Fruit fly (Drosophila melanogaster) whole organism, embryonic: ENCODE measurements around the gene BRWD3.

Experiments used
- Abd-B ChIP-seq: fragments of 200-800 bp; sonication (Bioruptor generic); optimal IDR thresholded peaks from 2 replicates; lab custom pipeline; 2018; ENCODE audit warnings: missing biosample characterization, mild to moderate bottlenecking, missing genetic modification characterization, moderate library complexity
- Bdp1 ChIP-seq: fragments of 200-800 bp; sonication (Bioruptor generic); optimal IDR thresholded peaks from 3 replicates; lab custom pipeline; 2016; ENCODE audit warnings: missing biosample characterization, missing genetic modification characterization
- Blimp-1 ChIP-seq: fragments of 200-800 bp; sonication (Bioruptor generic); optimal IDR thresholded peaks from 3 replicates; lab custom pipeline; 2018; ENCODE audit warnings: missing biosample characterization, missing genetic modification characterization, mild to moderate bottlenecking, moderate library complexity, missing genetic modification reagents
- Bteb2 ChIP-seq: fragments of 200-800 bp; sonication (Bioruptor generic); optimal IDR thresholded peaks from 2 replicates; lab custom pipeline; 2016; ENCODE audit warnings: missing biosample characterization, missing genetic modification characterization
- CG10147 ChIP-seq: fragments of 200-800 bp; sonication (Bioruptor generic); optimal IDR thresholded peaks from 2 replicates; lab custom pipeline; 2019; ENCODE audit warnings: missing biosample characterization, mild to moderate bottlenecking, missing genetic modification characterization, moderate library complexity
- CG10959 ChIP-seq: fragments of 200-800 bp; sonication (Bioruptor generic); IDR thresholded peaks from 2 replicates; pipeline ENCODE4 v1.3.6; 2022; ENCODE audit warnings: missing biosample characterization, missing genetic modification characterization
- CG11560 ChIP-seq: fragments of 200-800 bp; sonication (Bioruptor generic); IDR thresholded peaks from 3 replicates; pipeline ENCODE4 v1.3.6; 2022; ENCODE audit warnings: missing biosample characterization, missing genetic modification characterization
- CG13296 ChIP-seq: fragments of 200-800 bp; sonication (Bioruptor generic); optimal IDR thresholded peaks from 3 replicates; lab custom pipeline; 2018; ENCODE audit warnings: missing biosample characterization, mild to moderate bottlenecking, missing genetic modification characterization
- CG13894 ChIP-seq: fragments of 200-800 bp; sonication (Bioruptor generic); optimal IDR thresholded peaks from 3 replicates; lab custom pipeline; 2018; ENCODE audit warnings: missing biosample characterization, mild to moderate bottlenecking, missing genetic modification characterization, moderate library complexity
- CG14441 ChIP-seq: fragments of 200-800 bp; sonication (Bioruptor generic); IDR thresholded peaks from 2 replicates; pipeline ENCODE4 v1.3.6; 2022; ENCODE audit warnings: missing biosample characterization, missing genetic modification characterization
- CG15011 ChIP-seq: fragments of 200-800 bp; sonication (Bioruptor generic); optimal IDR thresholded peaks from 3 replicates; lab custom pipeline; 2018; ENCODE audit warnings: missing biosample characterization, mild to moderate bottlenecking, missing genetic modification characterization
- CG1602 ChIP-seq: fragments of 200-800 bp; sonication (Bioruptor generic); optimal IDR thresholded peaks from 3 replicates; lab custom pipeline; 2016; ENCODE audit warnings: missing biosample characterization, missing genetic modification characterization
- CG16863 ChIP-seq: fragments of 200-800 bp; sonication (Bioruptor generic); optimal IDR thresholded peaks from 3 replicates; lab custom pipeline; 2016; ENCODE audit warnings: missing biosample characterization, missing genetic modification characterization
- CG17802 ChIP-seq: fragments of 200-800 bp; sonication (Bioruptor generic); optimal IDR thresholded peaks from 2 replicates; lab custom pipeline; 2018; ENCODE audit warnings: missing biosample characterization, mild to moderate bottlenecking, missing genetic modification characterization, moderate library complexity
- CG18476 ChIP-seq: fragments of 200-800 bp; sonication (Bioruptor generic); optimal IDR thresholded peaks from 2 replicates; lab custom pipeline; 2016; ENCODE audit warnings: missing biosample characterization, mild to moderate bottlenecking, missing genetic modification characterization
- CG31224 ChIP-seq: fragments of 200-800 bp; sonication (Bioruptor generic); IDR thresholded peaks from 2 replicates; pipeline ENCODE4 v1.3.6; 2022; ENCODE audit warnings: missing biosample characterization, missing genetic modification characterization
- CG3281 ChIP-seq: fragments of 200-800 bp; sonication (Bioruptor generic); optimal IDR thresholded peaks from 3 replicates; lab custom pipeline; 2017; ENCODE audit warnings: missing biosample characterization, mild to moderate bottlenecking, missing genetic modification characterization
- CG34422 ChIP-seq: fragments of 200-800 bp; sonication (Bioruptor generic); IDR thresholded peaks from 3 replicates; pipeline ENCODE4 v1.3.6; 2022; ENCODE audit warnings: missing biosample characterization, missing genetic modification characterization
- CG3847 ChIP-seq: fragments of 200-800 bp; sonication (Bioruptor generic); IDR thresholded peaks from 2 replicates; pipeline ENCODE4 v1.3.6; 2022; ENCODE audit warnings: missing biosample characterization, missing genetic modification characterization
- CG43689 ChIP-seq: fragments of 200-800 bp; sonication (Bioruptor generic); IDR thresholded peaks from 2 replicates; pipeline ENCODE4 v1.3.6; 2022; ENCODE audit warnings: missing biosample characterization, missing genetic modification characterization
- CG4617 ChIP-seq: fragments of 200-800 bp; sonication (Bioruptor generic); optimal IDR thresholded peaks from 3 replicates; lab custom pipeline; 2016; ENCODE audit warnings: missing biosample characterization, missing genetic modification characterization, borderline replicate concordance
- CG6654 ChIP-seq: fragments of 200-800 bp; sonication (Bioruptor generic); optimal IDR thresholded peaks from 2 replicates; lab custom pipeline; 2017; ENCODE audit warnings: missing biosample characterization, mild to moderate bottlenecking, missing genetic modification characterization
- CG6689 ChIP-seq: fragments of 200-800 bp; sonication (Bioruptor generic); IDR thresholded peaks from 2 replicates; pipeline ENCODE4 v1.3.6; 2022; ENCODE audit warnings: missing biosample characterization, missing genetic modification characterization
- CG7357 ChIP-seq: fragments of 200-800 bp; sonication (Bioruptor generic); IDR thresholded peaks from 3 replicates; pipeline ENCODE4 v1.3.6; 2022; ENCODE audit warnings: missing biosample characterization, missing genetic modification characterization
- CG7928 ChIP-seq: fragments of 200-800 bp; sonication (Bioruptor generic); optimal IDR thresholded peaks from 2 replicates; lab custom pipeline; 2017; ENCODE audit warnings: missing biosample characterization, mild to moderate bottlenecking, missing genetic modification characterization
- CHES-1-like ChIP-seq: fragments of 200-800 bp; sonication (Bioruptor generic); optimal IDR thresholded peaks from 2 replicates; lab custom pipeline; 2016; ENCODE audit warnings: missing biosample characterization, missing genetic modification characterization
- D19B ChIP-seq: fragments of 200-800 bp; sonication (Bioruptor generic); optimal IDR thresholded peaks from 2 replicates; lab custom pipeline; 2017; ENCODE audit warnings: missing biosample characterization, mild to moderate bottlenecking, missing genetic modification characterization
- Dbx ChIP-seq: fragments of 200-800 bp; sonication (Bioruptor generic); IDR thresholded peaks from 3 replicates; pipeline ENCODE4 v1.3.6; 2022; ENCODE audit warnings: missing biosample characterization, missing genetic modification characterization
- Dip2 ChIP-seq: fragments of 200-800 bp; sonication (Bioruptor generic); IDR thresholded peaks from 2 replicates; pipeline ENCODE4 v1.3.6; 2022; ENCODE audit warnings: missing biosample characterization, missing genetic modification characterization
- Ets97D ChIP-seq: fragments of 200-800 bp; sonication (Bioruptor generic); optimal IDR thresholded peaks from 3 replicates; lab custom pipeline; 2016; ENCODE audit warnings: missing biosample characterization, missing genetic modification characterization
- Lpt ChIP-seq: fragments of >200 bp; optimal IDR thresholded peaks from 2 replicates; lab custom pipeline; 2018; ENCODE audit warnings: missing biosample characterization, missing genetic modification characterization
- Mad ChIP-seq: fragments of 200-800 bp; sonication (Bioruptor generic); optimal IDR thresholded peaks from 2 replicates; lab custom pipeline; 2016; ENCODE audit warnings: missing biosample characterization, missing genetic modification characterization
- Nf-YC ChIP-seq: fragments of 200-800 bp; optimal IDR thresholded peaks from 3 replicates; lab custom pipeline; 2019; ENCODE audit warnings: missing biosample characterization, mild to moderate bottlenecking, missing genetic modification characterization, moderate library complexity
- Sry-β ChIP-seq: fragments of 200-800 bp; sonication (Bioruptor generic); optimal IDR thresholded peaks from 2 replicates; lab custom pipeline; 2018; ENCODE audit warnings: missing biosample characterization, mild to moderate bottlenecking, missing genetic modification characterization, moderate library complexity
- Stat92E ChIP-seq, 3 experiments: fragments of >200 bp in 2 of 3; fragments of 200-800 bp in 1 of 3; sonication (Bioruptor generic) in 1 of 3; optimal IDR thresholded peaks; 2 replicates each; lab custom pipeline; 2017 to 2019; ENCODE audit warnings: missing biosample characterization in 3 of 3, missing genetic modification characterization in 3 of 3, mild to moderate bottlenecking in 1 of 3, moderate library complexity in 1 of 3
- Xrp1 ChIP-seq: fragments of 200-800 bp; sonication (Bioruptor generic); IDR thresholded peaks from 2 replicates; pipeline ENCODE4 v1.3.6; 2022; ENCODE audit warnings: missing biosample characterization, missing genetic modification characterization
- ato ChIP-seq: fragments of 200-800 bp; sonication (Bioruptor generic); IDR thresholded peaks from 2 replicates; pipeline ENCODE4 v1.3.6; 2022; ENCODE audit warnings: missing biosample characterization, missing genetic modification characterization; ENCODE audit not compliant: partially characterized antibody
- az2 ChIP-seq: fragments of 200-800 bp; sonication (Bioruptor generic); optimal IDR thresholded peaks from 3 replicates; lab custom pipeline; 2016; ENCODE audit warnings: missing biosample characterization, missing genetic modification characterization
- cad ChIP-seq: fragments of >200 bp; optimal IDR thresholded peaks from 2 replicates; lab custom pipeline; 2017; ENCODE audit warnings: missing biosample characterization, missing genetic modification characterization
- cato ChIP-seq: fragments of 200-800 bp; sonication (Bioruptor generic); optimal IDR thresholded peaks from 2 replicates; lab custom pipeline; 2016; ENCODE audit warnings: missing biosample characterization, missing genetic modification characterization, borderline replicate concordance
- crc ChIP-seq: fragments of 200-800 bp; sonication (Bioruptor generic); optimal IDR thresholded peaks from 2 replicates; lab custom pipeline; 2016; ENCODE audit warnings: missing biosample characterization, missing genetic modification characterization
- da ChIP-seq: fragments of 200-800 bp; sonication (Bioruptor generic); optimal IDR thresholded peaks from 2 replicates; lab custom pipeline; 2016; ENCODE audit warnings: missing biosample characterization, missing genetic modification characterization
- disco-r ChIP-seq: fragments of 200-800 bp; sonication (Bioruptor generic); optimal IDR thresholded peaks from 2 replicates; lab custom pipeline; 2016; ENCODE audit warnings: missing biosample characterization, missing genetic modification characterization
- dpn ChIP-seq, 2 experiments: fragments of 200-800 bp; sonication (Bioruptor generic); optimal IDR thresholded peaks; 3 replicates each; lab custom pipeline; 2016; ENCODE audit warnings: missing biosample characterization in 2 of 2, missing genetic modification characterization in 2 of 2
- exex ChIP-seq: fragments of 200-800 bp; sonication (Bioruptor generic); optimal IDR thresholded peaks from 4 replicates; lab custom pipeline; 2018; ENCODE audit warnings: missing biosample characterization, mild to moderate bottlenecking, missing genetic modification characterization, moderate library complexity
- grn ChIP-seq: fragments of 200-800 bp; sonication (Bioruptor generic); optimal IDR thresholded peaks from 3 replicates; lab custom pipeline; 2017; ENCODE audit warnings: missing biosample characterization, missing genetic modification characterization
- gsb-n ChIP-seq: fragments of 200-800 bp; sonication (Bioruptor generic); optimal IDR thresholded peaks from 3 replicates; lab custom pipeline; 2018; ENCODE audit warnings: missing biosample characterization, mild to moderate bottlenecking, missing genetic modification characterization
- klu ChIP-seq: fragments of 200-800 bp; sonication (Bioruptor generic); IDR thresholded peaks from 2 replicates; pipeline ENCODE4 v1.3.6; 2022; ENCODE audit warnings: missing biosample characterization, missing genetic modification characterization
- sqz ChIP-seq: fragments of 200-800 bp; sonication (Bioruptor generic); optimal IDR thresholded peaks from 3 replicates; lab custom pipeline; 2018; ENCODE audit warnings: missing biosample characterization, mild to moderate bottlenecking, missing genetic modification characterization
- sug ChIP-seq: fragments of 200-800 bp; optimal IDR thresholded peaks from 2 replicates; lab custom pipeline; 2019; ENCODE audit warnings: missing biosample characterization, mild to moderate bottlenecking, missing genetic modification characterization, moderate library complexity
- vfl ChIP-seq: fragments of 200-800 bp; sonication (Bioruptor generic); optimal IDR thresholded peaks from 2 replicates; lab custom pipeline; 2016; ENCODE audit warnings: missing biosample characterization, missing genetic modification characterization

BRWD3 gene

DNA sequence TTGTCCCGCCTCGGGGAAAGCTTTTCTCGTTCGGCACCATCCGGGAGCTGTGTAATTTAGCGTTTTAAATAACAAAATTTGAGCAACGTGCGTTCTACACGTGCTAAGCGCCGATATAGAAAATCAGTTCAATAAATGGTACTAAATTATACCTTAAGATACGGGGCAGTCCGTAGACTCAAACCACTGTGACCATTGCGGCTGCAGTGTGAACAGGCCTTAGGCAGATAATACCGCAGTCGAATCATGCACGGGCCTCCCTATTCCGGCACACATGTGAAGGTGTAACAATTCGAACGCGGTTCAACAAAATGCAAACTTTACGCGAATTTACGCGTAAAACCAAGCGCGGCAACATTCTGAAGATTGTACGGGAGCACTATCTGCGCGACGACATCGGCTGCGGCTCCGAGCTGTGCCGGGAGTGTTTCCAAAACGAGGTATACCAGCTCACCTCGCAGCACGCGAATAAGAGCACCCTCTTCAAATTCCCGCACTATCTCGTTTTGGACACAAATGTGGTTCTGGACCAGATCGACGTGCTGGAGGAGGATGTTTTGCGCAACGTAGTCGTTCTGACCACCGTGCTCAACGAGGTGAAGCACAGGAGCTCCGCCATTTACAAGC lies 14.5 kb downstream of the BRWD3 start, which contains the start of the genes Rrp5 and Dis3 (continued):
- peak; percentile 59; the same call in 1 of the 3 replicates for TF ChIP-seq Dbx (GFP tag; lab: Robert Waterston, UW)
- TF ChIP-seq CG10147 (GFP tag; lab: Kevin White, UChicago), result no peak
- TF ChIP-seq CG14441 (GFP tag; lab: Robert Waterston, UW), result peak; percentile 30; the same call in 1 of the 2 replicates
- TF ChIP-seq cato (GFP tag; lab: Kevin White, UChicago), result no peak
- TF ChIP-seq CG3281 (GFP tag; lab: Kevin White, UChicago), result no peak
- TF ChIP-seq Bteb2 (GFP tag; lab: Kevin White, UChicago), result no peak
- no peak for TF ChIP-seq da (GFP tag; lab: Kevin White, UChicago)
- TF ChIP-seq az2 (GFP tag; lab: Kevin White, UChicago), result no peak
- no peak for TF ChIP-seq exex (tag; lab: Kevin White, UChicago)
- TF ChIP-seq gsb-n (tag; lab: Kevin White, UChicago), result no peak
- TF ChIP-seq sqz (GFP tag; lab: Kevin White, UChicago), result no peak
- TF ChIP-seq CG7928, result no peak
- TF ChIP-seq CG31224 (GFP tag; lab: Robert Waterston, UW), result no peak
- no peak for TF ChIP-seq vfl
- TF ChIP-seq klu (GFP tag; lab: Robert Waterston, UW), result no peak
- TF ChIP-seq Ets97D (GFP tag; lab: Kevin White, UChicago), result peak; percentile 81
- TF ChIP-seq CG7357 (GFP tag; lab: Robert Waterston, UW), result no peak
- peak; percentile 3 for TF ChIP-seq CG1602
- TF ChIP-seq CG3847 (GFP tag; lab: Robert Waterston, UW), result peak; percentile 64; the same call in 1 of the 2 replicates
- TF ChIP-seq Dip2 (GFP tag; lab: Robert Waterston, UW), result no peak
- no peak for TF ChIP-seq Sry-β (GFP tag; lab: Kevin White, UChicago)
- TF ChIP-seq CG13894 (tag; lab: Kevin White, UChicago), result no peak
- no peak for TF ChIP-seq CG43689 (GFP tag; lab: Robert Waterston, UW)
- no peak for TF ChIP-seq cad (GFP tag; lab: Kevin White, UChicago)
- no peak for TF ChIP-seq crc (GFP tag; lab: Kevin White, UChicago)
- TF ChIP-seq grn (GFP tag; lab: Kevin White, UChicago), result no peak
- TF ChIP-seq CG10959 (GFP tag; lab: Robert Waterston, UW), result peak; percentile 18; the same call in 1 of the 2 replicates
- TF ChIP-seq CHES-1-like (GFP tag; lab: Kevin White, UChicago), result peak; percentile 60
- peak; percentile 89 for TF ChIP-seq CG34422 (GFP tag; lab: Robert Waterston, UW)
- no peak for TF ChIP-seq CG6654 (GFP tag; lab: Kevin White, UChicago)
- peak; percentile 28; the same call in 1 of the 2 replicates for TF ChIP-seq Xrp1 (GFP tag; lab: Robert Waterston, UW)
- TF ChIP-seq CG15011 (GFP tag; lab: Kevin White, UChicago), result no peak
- TF ChIP-seq ato (GFP tag; lab: Robert Waterston, UW), result peak; percentile 7; the same call in 1 of the 2 replicates
- TF ChIP-seq CG4617 (GFP tag; lab: Kevin White, UChicago), result peak; percentile 96
- TF ChIP-seq Bdp1 (GFP tag; lab: Kevin White, UChicago), result peak; percentile 38
- TF ChIP-seq sug, result no peak
- TF ChIP-seq Lpt, result no peak
- TF ChIP-seq dpn (GFP tag; optimal IDR thresholded peaks at IDR 0.05; lab: Kevin White, UChicago), result no peak
- no peak for TF ChIP-seq D19B (GFP tag; lab: Kevin White, UChicago)
- TF ChIP-seq CG16863, result no peak
- TF ChIP-seq Blimp-1 (GFP tag; lab: Kevin White, UChicago), result no peak
- TF ChIP-seq Mad, result peak; percentile 36
- no peak for TF ChIP-seq Nf-YC (tag; lab: Kevin White, UChicago)
- TF ChIP-seq Stat92E (GFP tag; optimal IDR thresholded peaks at IDR 0.05; lab: Kevin White, UChicago), result no peak
- no peak for TF ChIP-seq Abd-B (GFP tag; lab: Kevin White, UChicago)
- TF ChIP-seq CG18476 (GFP tag; lab: Kevin White, UChicago), result no peak
- no peak for TF ChIP-seq CG13296 (GFP tag; lab: Kevin White, UChicago)
- TF ChIP-seq CG11560, result peak; percentile 13; the same call in 1 of the 3 replicates
- no peak for TF ChIP-seq CG6689 (GFP tag; lab: Robert Waterston, UW)
- TF ChIP-seq disco-r (GFP tag; lab: Kevin White, UChicago), result no peak
- peak; percentile 100 for TF ChIP-seq CG17802 (tag; lab: Kevin White, UChicago)
